Fruit fly (Drosophila melanogaster) whole organism, pupa: ENCODE measurements around the gene CG5880.

Experiments used
- CG4496 ChIP-seq: fragments of 200-800 bp; sonication (Bioruptor generic); IDR thresholded peaks from 3 replicates; pipeline ENCODE4 v1.3.6; 2022; ENCODE audit warnings: missing biosample characterization, missing genetic modification characterization
- CG9948 ChIP-seq: fragments of 200-800 bp; sonication (Bioruptor generic); optimal IDR thresholded peaks from 2 replicates; lab custom pipeline; 2018; ENCODE audit warnings: missing biosample characterization, mild to moderate bottlenecking, missing genetic modification characterization, moderate library complexity

DNA sequence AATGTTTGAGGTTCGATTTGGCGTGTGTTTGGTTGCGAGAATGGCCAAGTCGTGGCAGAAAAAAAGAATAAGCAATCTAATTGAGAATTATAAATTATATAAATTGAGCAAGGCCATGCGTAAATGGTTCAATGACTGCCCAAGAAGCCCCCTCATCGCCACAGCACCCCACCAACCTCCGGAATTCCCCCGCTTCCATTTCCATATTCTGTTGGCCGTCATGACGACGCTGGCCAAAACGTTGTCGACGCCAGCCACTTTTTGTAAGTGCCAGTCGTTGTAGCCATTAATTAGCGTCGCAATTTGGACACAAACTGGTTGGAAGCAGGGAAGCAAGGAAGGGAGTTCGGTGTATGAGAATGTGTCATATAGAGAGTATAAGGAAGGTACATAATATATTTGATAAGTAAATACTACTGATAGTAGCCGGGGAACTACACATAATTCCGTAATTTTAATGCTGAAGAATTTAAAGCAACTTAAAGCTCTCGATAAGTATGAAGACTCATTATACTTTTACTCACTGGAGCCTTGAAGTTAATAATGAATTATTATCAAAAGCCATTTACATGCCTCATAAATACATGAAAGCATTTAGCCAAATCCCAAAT, 14.1 kb downstream of the CG5880 start:
- TF ChIP-seq CG9948 (tag; lab: Kevin White, UChicago): no peak
- 0 out of 3 replicates have a peak, but pooled peaks have one; percentile 7 for TF ChIP-seq CG4496 (GFP tag; lab: Robert Waterston, UW)
